Fruit fly (Drosophila melanogaster) whole organism, embryonic: Measurements from ENCODE around the gene CG5973.

Experiments
- Antp ChIP-seq: fragments of 200-800 bp; sonication (Bioruptor generic); optimal IDR thresholded peaks from 3 replicates; lab custom pipeline; 2016; ENCODE audit warnings: missing biosample characterization, missing genetic modification characterization
- CG10267 ChIP-seq: fragments of 200-800 bp; sonication (Bioruptor generic); optimal IDR thresholded peaks from 2 replicates; lab custom pipeline; 2018; ENCODE audit warnings: missing biosample characterization, mild to moderate bottlenecking, missing genetic modification characterization, moderate library complexity
- CG10321 ChIP-seq: fragments of 200-800 bp; sonication (Bioruptor generic); IDR thresholded peaks from 2 replicates; pipeline ENCODE4 v1.3.6; 2022; ENCODE audit warnings: missing biosample characterization, missing genetic modification characterization
- CG12104 ChIP-seq: fragments of 200-800 bp; sonication (Bioruptor generic); optimal IDR thresholded peaks from 3 replicates; lab custom pipeline; 2016; ENCODE audit warnings: missing biosample characterization, missing genetic modification characterization
- CG12219 ChIP-seq: fragments of 200-800 bp; sonication (Bioruptor generic); optimal IDR thresholded peaks from 3 replicates; lab custom pipeline; 2018; ENCODE audit warnings: missing biosample characterization, mild to moderate bottlenecking, missing genetic modification characterization
- CG12659 ChIP-seq: fragments of 200-800 bp; sonication (Bioruptor generic); optimal IDR thresholded peaks from 3 replicates; lab custom pipeline; 2017; ENCODE audit warnings: mild to moderate bottlenecking, missing biosample characterization, missing genetic modification reagents, missing genetic modification characterization
- CG12769 ChIP-seq: fragments of 200-800 bp; sonication (Bioruptor generic); optimal IDR thresholded peaks from 2 replicates; lab custom pipeline; 2019; ENCODE audit warnings: missing biosample characterization, mild to moderate bottlenecking, missing genetic modification characterization, moderate library complexity
- CG16815 ChIP-seq: fragments of 200-800 bp; sonication (Bioruptor generic); optimal IDR thresholded peaks from 3 replicates; lab custom pipeline; 2017; ENCODE audit warnings: missing biosample characterization, mild to moderate bottlenecking, missing genetic modification characterization
- CG17568 ChIP-seq: fragments of 200-800 bp; sonication (Bioruptor generic); optimal IDR thresholded peaks from 2 replicates; lab custom pipeline; 2018; ENCODE audit warnings: missing biosample characterization, mild to moderate bottlenecking, missing genetic modification characterization, moderate library complexity
- CG2875 ChIP-seq: fragments of 200-800 bp; sonication (Bioruptor generic); optimal IDR thresholded peaks from 2 replicates; lab custom pipeline; 2017; ENCODE audit warnings: missing biosample characterization, mild to moderate bottlenecking, missing genetic modification characterization, missing genetic modification reagents
- CG31365 ChIP-seq: fragments of 200-800 bp; sonication (Bioruptor generic); optimal IDR thresholded peaks from 2 replicates; lab custom pipeline; 2018; ENCODE audit warnings: missing biosample characterization, mild to moderate bottlenecking, missing genetic modification characterization
- CG31388 ChIP-seq: fragments of 200-800 bp; sonication (Bioruptor generic); optimal IDR thresholded peaks from 2 replicates; lab custom pipeline; 2016; ENCODE audit warnings: missing biosample characterization, missing genetic modification characterization
- CG34224 ChIP-seq: fragments of 200-800 bp; sonication (Bioruptor generic); IDR thresholded peaks from 3 replicates; pipeline ENCODE4 v1.3.6; 2022; ENCODE audit warnings: missing biosample characterization, missing genetic modification characterization; ENCODE audit not compliant: partially characterized antibody
- CG6654 ChIP-seq: fragments of 200-800 bp; sonication (Bioruptor generic); optimal IDR thresholded peaks from 2 replicates; lab custom pipeline; 2017; ENCODE audit warnings: missing biosample characterization, mild to moderate bottlenecking, missing genetic modification characterization
- CG7987 ChIP-seq: fragments of 200-800 bp; sonication (Bioruptor generic); optimal IDR thresholded peaks from 2 replicates; lab custom pipeline; 2018; ENCODE audit warnings: missing biosample characterization, mild to moderate bottlenecking, missing genetic modification characterization, moderate library complexity
- CG8281 ChIP-seq: fragments of 200-800 bp; sonication (Bioruptor generic); optimal IDR thresholded peaks from 2 replicates; lab custom pipeline; 2018; ENCODE audit warnings: missing biosample characterization, mild to moderate bottlenecking, missing genetic modification characterization, moderate library complexity
- CG8478 ChIP-seq: fragments of >200 bp; optimal IDR thresholded peaks from 2 replicates; lab custom pipeline; 2018
- CG8924 ChIP-seq: fragments of 200-800 bp; optimal IDR thresholded peaks from 3 replicates; lab custom pipeline; 2019; ENCODE audit warnings: missing biosample characterization, mild to moderate bottlenecking, missing genetic modification characterization, moderate library complexity
- CG8944 ChIP-seq: fragments of 200-800 bp; sonication (Bioruptor generic); optimal IDR thresholded peaks from 3 replicates; lab custom pipeline; 2016; ENCODE audit warnings: missing biosample characterization, missing genetic modification characterization
- D ChIP-seq, 2 experiments: fragments of 200-800 bp in 1 of 2; fragments of >200 bp in 1 of 2; sonication (Bioruptor generic) in 1 of 2; optimal IDR thresholded peaks; 2 replicates in 1 of 2; 3 replicates in 1 of 2; lab custom pipeline; 2017; ENCODE audit warnings: mild to moderate bottlenecking in 1 of 2, missing biosample characterization in 1 of 2, missing genetic modification characterization in 1 of 2, missing genetic modification reagents in 1 of 2
- D19A ChIP-seq: fragments of 200-800 bp; optimal IDR thresholded peaks from 3 replicates; lab custom pipeline; 2019; ENCODE audit warnings: missing biosample characterization, mild to moderate bottlenecking, missing genetic modification characterization, moderate library complexity
- Eip74EF ChIP-seq, 2 experiments: fragments of 200-800 bp in 1 of 2; fragments of >200 bp in 1 of 2; sonication (Bioruptor generic) in 1 of 2; optimal IDR thresholded peaks; 2 replicates each; lab custom pipeline; 2017 to 2019; ENCODE audit warnings: missing biosample characterization in 2 of 2, missing genetic modification characterization in 2 of 2, mild to moderate bottlenecking in 1 of 2, moderate library complexity in 1 of 2
- H15 ChIP-seq: fragments of 200-800 bp; sonication (Bioruptor generic); IDR thresholded peaks from 3 replicates; pipeline ENCODE4 v1.3.6; 2022; ENCODE audit warnings: missing biosample characterization, missing genetic modification characterization
- H2.0 ChIP-seq: fragments of 200-800 bp; sonication (Bioruptor generic); IDR thresholded peaks from 2 replicates; pipeline ENCODE4 v1.3.6; 2022; ENCODE audit warnings: missing biosample characterization, missing genetic modification characterization
- Hand ChIP-seq: fragments of 200-800 bp; sonication (Bioruptor generic); optimal IDR thresholded peaks from 2 replicates; lab custom pipeline; 2017; ENCODE audit warnings: mild to moderate bottlenecking, missing biosample characterization, missing genetic modification reagents, missing genetic modification characterization
- Hey ChIP-seq: fragments of 200-800 bp; sonication (Bioruptor generic); optimal IDR thresholded peaks from 3 replicates; lab custom pipeline; 2018; ENCODE audit warnings: missing biosample characterization, mild to moderate bottlenecking, missing genetic modification characterization
- HmgD ChIP-seq: fragments of 200-800 bp; sonication (Bioruptor generic); optimal IDR thresholded peaks from 3 replicates; lab custom pipeline; 2016; ENCODE audit warnings: missing biosample characterization, missing genetic modification characterization
- Mad ChIP-seq: fragments of 200-800 bp; sonication (Bioruptor generic); optimal IDR thresholded peaks from 2 replicates; lab custom pipeline; 2016; ENCODE audit warnings: missing biosample characterization, missing genetic modification characterization
- NC2β ChIP-seq: fragments of 200-800 bp; sonication (Bioruptor generic); optimal IDR thresholded peaks from 2 replicates; lab custom pipeline; 2016; ENCODE audit warnings: missing biosample characterization, missing genetic modification characterization
- Nf-YB ChIP-seq: fragments of 200-800 bp; sonication (Bioruptor generic); optimal IDR thresholded peaks from 3 replicates; lab custom pipeline; 2019; ENCODE audit warnings: missing biosample characterization, mild to moderate bottlenecking, missing genetic modification characterization, moderate library complexity
- Six4 ChIP-seq: fragments of 200-800 bp; sonication (Bioruptor generic); optimal IDR thresholded peaks from 2 replicates; lab custom pipeline; 2016; ENCODE audit warnings: missing biosample characterization, missing genetic modification characterization
- Spps ChIP-seq: fragments of 200-800 bp; sonication (Bioruptor generic); optimal IDR thresholded peaks from 2 replicates; lab custom pipeline; 2018; ENCODE audit warnings: missing biosample characterization, mild to moderate bottlenecking, missing genetic modification characterization
- ato ChIP-seq: fragments of 200-800 bp; sonication (Bioruptor generic); IDR thresholded peaks from 2 replicates; pipeline ENCODE4 v1.3.6; 2022; ENCODE audit warnings: missing biosample characterization, missing genetic modification characterization; ENCODE audit not compliant: partially characterized antibody
- cg ChIP-seq: fragments of 200-800 bp; sonication (Bioruptor generic); optimal IDR thresholded peaks from 3 replicates; lab custom pipeline; 2019; ENCODE audit warnings: missing biosample characterization, mild to moderate bottlenecking, missing genetic modification characterization, moderate library complexity
- corto ChIP-seq: fragments of 200-800 bp; sonication (Bioruptor generic); optimal IDR thresholded peaks from 2 replicates; lab custom pipeline; 2016; ENCODE audit warnings: missing biosample characterization, mild to moderate bottlenecking, missing genetic modification characterization, moderate library complexity
- crp ChIP-seq, 2 experiments: fragments of 200-800 bp; sonication (Bioruptor generic); optimal IDR thresholded peaks; 2 replicates in 1 of 2; 3 replicates in 1 of 2; lab custom pipeline; 2017; ENCODE audit warnings: missing biosample characterization in 2 of 2, missing genetic modification characterization in 2 of 2, mild to moderate bottlenecking in 1 of 2, moderate library complexity in 1 of 2
- dati ChIP-seq: fragments of 200-800 bp; sonication (Bioruptor generic); IDR thresholded peaks from 2 replicates; pipeline ENCODE4 v1.3.6; 2022; ENCODE audit warnings: missing biosample characterization, missing genetic modification characterization
- fd64A ChIP-seq: fragments of 200-800 bp; sonication (Bioruptor generic); optimal IDR thresholded peaks from 3 replicates; lab custom pipeline; 2018; ENCODE audit warnings: missing biosample characterization, mild to moderate bottlenecking, missing genetic modification characterization
- fru ChIP-seq: fragments of >200 bp; optimal IDR thresholded peaks from 2 replicates; lab custom pipeline; 2017
- h ChIP-seq: fragments of >200 bp; optimal IDR thresholded peaks from 2 replicates; lab custom pipeline; 2017
- nom ChIP-seq: fragments of 200-800 bp; sonication (Bioruptor generic); optimal IDR thresholded peaks from 2 replicates; lab custom pipeline; 2017; ENCODE audit warnings: missing biosample characterization, missing genetic modification characterization, mild to moderate bottlenecking, moderate library complexity, missing genetic modification reagents
- pfk ChIP-seq: fragments of 200-800 bp; sonication (Bioruptor generic); optimal IDR thresholded peaks from 2 replicates; lab custom pipeline; 2018; ENCODE audit warnings: missing biosample characterization, mild to moderate bottlenecking, missing genetic modification characterization, moderate library complexity
- prd ChIP-seq, 3 experiments: fragments of >200 bp in 2 of 3; fragments of 200-800 bp in 1 of 3; sonication (Bioruptor generic) in 1 of 3; optimal IDR thresholded peaks in 2 of 3; IDR thresholded peaks in 1 of 3; 2 replicates in 2 of 3; 3 replicates in 1 of 3; pipeline versions ENCODE4 v1.3.6 to Lab custom; 2017 to 2022; ENCODE audit warnings: missing biosample characterization in 1 of 3, missing genetic modification characterization in 1 of 3
- row ChIP-seq: fragments of 200-800 bp; sonication (Bioruptor generic); IDR thresholded peaks from 3 replicates; pipeline ENCODE4 v1.3.6; 2022; ENCODE audit warnings: missing biosample characterization, missing genetic modification characterization
- sna ChIP-seq: fragments of 200-800 bp; sonication (Bioruptor generic); IDR thresholded peaks from 2 replicates; pipeline ENCODE4 v1.3.6; 2022; ENCODE audit warnings: missing biosample characterization, missing genetic modification characterization; ENCODE audit not compliant: partially characterized antibody
- sqz ChIP-seq: fragments of 200-800 bp; sonication (Bioruptor generic); optimal IDR thresholded peaks from 3 replicates; lab custom pipeline; 2018; ENCODE audit warnings: missing biosample characterization, mild to moderate bottlenecking, missing genetic modification characterization
- tup ChIP-seq: fragments of 200-800 bp; sonication (Bioruptor generic); optimal IDR thresholded peaks from 2 replicates; lab custom pipeline; 2016; ENCODE audit warnings: missing biosample characterization, mild to moderate bottlenecking, missing genetic modification characterization, moderate library complexity
- wor ChIP-seq: fragments of 200-800 bp; sonication (Bioruptor generic); IDR thresholded peaks from 2 replicates; pipeline ENCODE4 v1.3.6; 2022; ENCODE audit warnings: missing biosample characterization, missing genetic modification characterization
- yki ChIP-seq: fragments of >200 bp; optimal IDR thresholded peaks from 3 replicates; lab custom pipeline; 2018

Gene CG5973

dm6 chr2L:7411947-7412621 lies 25.2 kb upstream of the CG5973 start, which contains the start of gene chm (continued):
- TF ChIP-seq CG2875 (GFP tag; lab: Kevin White, UChicago): no peak
- TF ChIP-seq h (lab: Kevin White, UChicago): no peak
- TF ChIP-seq D (optimal IDR thresholded peaks at IDR 0.05; lab: Kevin White, UChicago): no peak
- TF ChIP-seq D (GFP tag; optimal IDR thresholded peaks at IDR 0.05; lab: Kevin White, UChicago): no peak
- no peak for TF ChIP-seq CG8478 (lab: Kevin White, UChicago)
- TF ChIP-seq CG16815 (GFP tag; lab: Kevin White, UChicago): no peak
- no peak for TF ChIP-seq D19A (tag; lab: Kevin White, UChicago)
- TF ChIP-seq H2.0 (GFP tag; lab: Robert Waterston, UW): no peak
- TF ChIP-seq CG8281 (tag; lab: Kevin White, UChicago): no peak
- TF ChIP-seq CG12659 (GFP tag; lab: Kevin White, UChicago): peak; percentile 52
- peak; percentile 47 for TF ChIP-seq HmgD
- TF ChIP-seq crp (GFP tag; optimal IDR thresholded peaks at IDR 0.05; lab: Kevin White, UChicago): no peak
- TF ChIP-seq dati (GFP tag; lab: Robert Waterston, UW): no peak
- no peak for TF ChIP-seq corto (GFP tag; lab: Kevin White, UChicago)
- TF ChIP-seq nom (GFP tag; lab: Kevin White, UChicago): no peak
- no peak for TF ChIP-seq Eip74EF (GFP tag; optimal IDR thresholded peaks at IDR 0.05; lab: Kevin White, UChicago)
- TF ChIP-seq yki (lab: Kevin White, UChicago): no peak
- TF ChIP-seq CG10321 (GFP tag; lab: Robert Waterston, UW): no peak
- TF ChIP-seq sna (GFP tag; lab: Robert Waterston, UW): peak; percentile 90
- TF ChIP-seq CG31365 (tag; lab: Kevin White, UChicago): no peak
- TF ChIP-seq CG12769 (tag; lab: Kevin White, UChicago): peak; percentile 39
- TF ChIP-seq Mad (GFP tag; lab: Kevin White, UChicago): peak; percentile 6
- TF ChIP-seq cg (GFP tag; lab: Kevin White, UChicago): no peak
- peak; percentile 11; the same call in 1 of the 3 replicates for TF ChIP-seq H15 (GFP tag; lab: Robert Waterston, UW)
- TF ChIP-seq ato: peak; percentile 76
- TF ChIP-seq CG8944: no peak
- TF ChIP-seq CG12104: no peak
- no peak for TF ChIP-seq fd64A (GFP tag; lab: Kevin White, UChicago)
- TF ChIP-seq prd (optimal IDR thresholded peaks at IDR 0.05; lab: Kevin White, UChicago): no peak
- peak; percentile 40; the same call in 2 of the 3 replicates for TF ChIP-seq prd (GFP tag; IDR thresholded peaks at IDR 0.05; lab: Robert Waterston, UW)
- TF ChIP-seq wor (GFP tag; lab: Robert Waterston, UW): no peak
- peak; percentile 87 for TF ChIP-seq CG34224
- TF ChIP-seq NC2β (GFP tag; lab: Kevin White, UChicago): no peak
- no peak for TF ChIP-seq tup (GFP tag; lab: Kevin White, UChicago)
- TF ChIP-seq CG10267 (tag; lab: Kevin White, UChicago): peak; percentile 41
- no peak for TF ChIP-seq CG7987
- no peak for TF ChIP-seq Nf-YB (GFP tag; lab: Kevin White, UChicago)
- TF ChIP-seq CG17568 (GFP tag; lab: Kevin White, UChicago): no peak
- no peak for TF ChIP-seq CG6654
- no peak for TF ChIP-seq CG12219
- TF ChIP-seq Six4 (GFP tag; lab: Kevin White, UChicago): no peak
- TF ChIP-seq Antp (GFP tag; lab: Kevin White, UChicago): no peak
- TF ChIP-seq CG8924 (tag; lab: Kevin White, UChicago): no peak
- TF ChIP-seq Hand: no peak
- no peak for TF ChIP-seq fru (lab: Kevin White, UChicago)
- no peak for TF ChIP-seq Hey
- TF ChIP-seq CG31388: no peak
- peak; percentile 53 for TF ChIP-seq pfk (GFP tag; lab: Kevin White, UChicago)
- peak; percentile 94 for TF ChIP-seq row (GFP tag; lab: Robert Waterston, UW)
- TF ChIP-seq sqz (GFP tag; lab: Kevin White, UChicago): no peak
- TF ChIP-seq Spps (tag; lab: Kevin White, UChicago): no peak
